Worm (Caenorhabditis elegans) whole organism, late embryonic: ENCODE data around the gene zig-10.

Experiments
- C08G9.2 ChIP-seq: sonication (generic microtip); optimal IDR thresholded peaks from 2 replicates; lab custom pipeline; 2016; ENCODE audit warnings: mild to moderate bottlenecking, missing genetic modification characterization, moderate library complexity, missing compliant biosample characterization
- C38D4.7 ChIP-seq: fragments of 200-800 bp; sonication (Bioruptor generic); optimal IDR thresholded peaks from 2 replicates; lab custom pipeline; 2018; ENCODE audit warnings: mild to moderate bottlenecking, missing genetic modification characterization, moderate library complexity, missing compliant biosample characterization
- Y22D7AL.16 ChIP-seq: sonication (generic microtip); optimal IDR thresholded peaks from 2 replicates; lab custom pipeline; 2016; ENCODE audit warnings: missing genetic modification characterization, missing compliant biosample characterization
- ama-1 ChIP-seq: fragments of 150-350 bp; optimal IDR thresholded peaks from 2 replicates; lab custom pipeline; 2014
- ceh-24 ChIP-seq: sonication (generic microtip); optimal IDR thresholded peaks from 2 replicates; lab custom pipeline; 2016; ENCODE audit warnings: mild to moderate bottlenecking, missing genetic modification characterization, missing compliant biosample characterization
- ceh-30 ChIP-seq: fragments of 150-350 bp; optimal IDR thresholded peaks from 2 replicates; lab custom pipeline; 2014; ENCODE audit warnings: missing biosample characterization, missing genetic modification characterization
- ceh-45 ChIP-seq: fragments of 200-800 bp; sonication (Bioruptor generic); IDR thresholded peaks from 2 replicates; pipeline ENCODE4 v1.3.6; 2022; ENCODE audit warnings: missing genetic modification reagents, missing genetic modification characterization, missing compliant biosample characterization
- ceh-9 ChIP-seq: sonication (generic microtip); optimal IDR thresholded peaks from 2 replicates; lab custom pipeline; 2016; ENCODE audit warnings: mild to moderate bottlenecking, missing genetic modification characterization, inconsistent platforms, missing compliant biosample characterization
- che-1 ChIP-seq: sonication (generic microtip); optimal IDR thresholded peaks from 2 replicates; lab custom pipeline; 2016; ENCODE audit warnings: mild to moderate bottlenecking, missing genetic modification characterization, missing compliant biosample characterization
- elt-4 ChIP-seq: sonication (generic microtip); optimal IDR thresholded peaks from 2 replicates; lab custom pipeline; 2016; ENCODE audit warnings: missing genetic modification characterization, missing compliant biosample characterization
- ets-4 ChIP-seq: sonication (generic microtip); optimal IDR thresholded peaks from 2 replicates; lab custom pipeline; 2016; ENCODE audit warnings: missing genetic modification characterization, missing compliant biosample characterization
- eyg-1 ChIP-seq: sonication (generic microtip); optimal IDR thresholded peaks from 2 replicates; lab custom pipeline; 2016; ENCODE audit warnings: missing genotype, missing genetic modification characterization, missing compliant biosample characterization
- fax-1 ChIP-seq: sonication (generic microtip); optimal IDR thresholded peaks from 2 replicates; lab custom pipeline; 2016; ENCODE audit warnings: missing genotype, missing genetic modification characterization, missing compliant biosample characterization
- fkh-10 ChIP-seq: fragments of 150-350 bp; optimal IDR thresholded peaks from 2 replicates; lab custom pipeline; 2014; ENCODE audit warnings: missing biosample characterization, missing genetic modification reagents, missing genetic modification characterization
- fkh-6 ChIP-seq: sonication (generic microtip); optimal IDR thresholded peaks from 2 replicates; lab custom pipeline; 2016; ENCODE audit warnings: missing genetic modification characterization, missing compliant biosample characterization
- gmeb-2 ChIP-seq: sonication (generic microtip); optimal IDR thresholded peaks from 2 replicates; lab custom pipeline; 2016; ENCODE audit warnings: missing genetic modification characterization, inconsistent platforms, missing compliant biosample characterization
- lin-11 ChIP-seq: fragments of 200-800 bp; sonication (Bioruptor generic); optimal IDR thresholded peaks from 2 replicates; lab custom pipeline; 2018; ENCODE audit warnings: mild to moderate bottlenecking, missing genetic modification characterization, missing compliant biosample characterization
- mec-3 ChIP-seq: sonication (generic microtip); optimal IDR thresholded peaks from 2 replicates; lab custom pipeline; 2016; ENCODE audit warnings: borderline replicate concordance, missing genetic modification characterization, missing compliant biosample characterization
- nfya-1 ChIP-seq: sonication (generic microtip); optimal IDR thresholded peaks from 2 replicates; lab custom pipeline; 2017; ENCODE audit warnings: missing genetic modification characterization, mild to moderate bottlenecking, missing compliant biosample characterization, antibody characterized with exemption, moderate library complexity
- nhr-11 ChIP-seq: fragments of 150-350 bp; optimal IDR thresholded peaks from 2 replicates; lab custom pipeline; 2014; ENCODE audit warnings: missing biosample characterization, missing genetic modification characterization
- nhr-232 ChIP-seq: sonication (generic microtip); optimal IDR thresholded peaks from 2 replicates; lab custom pipeline; 2016; ENCODE audit warnings: missing genetic modification characterization, missing compliant biosample characterization
- npax-4 ChIP-seq: sonication (generic microtip); optimal IDR thresholded peaks from 2 replicates; lab custom pipeline; 2016; ENCODE audit warnings: missing genetic modification characterization, missing compliant biosample characterization
- pag-3 ChIP-seq: sonication (generic microtip); optimal IDR thresholded peaks from 2 replicates; lab custom pipeline; 2016; ENCODE audit warnings: missing compliant biosample characterization, missing genetic modification characterization, borderline replicate concordance
- pax-1 ChIP-seq: fragments of 150-350 bp; optimal IDR thresholded peaks from 2 replicates; lab custom pipeline; 2014; ENCODE audit warnings: missing biosample characterization, missing genetic modification characterization
- pha-4 ChIP-seq: fragments of 150-350 bp; optimal IDR thresholded peaks from 2 replicates; lab custom pipeline; 2018; ENCODE audit warnings: missing biosample characterization, missing genetic modification reagents, missing genetic modification characterization
- pqm-1 ChIP-seq: sonication (generic microtip); optimal IDR thresholded peaks from 2 replicates; lab custom pipeline; 2016; ENCODE audit warnings: missing genetic modification characterization, missing compliant biosample characterization
- pros-1 ChIP-seq: fragments of 150-350 bp; optimal IDR thresholded peaks from 2 replicates; lab custom pipeline; 2014; ENCODE audit warnings: missing biosample characterization, missing genetic modification reagents, missing genetic modification characterization
- sdc-2 ChIP-seq: sonication (generic microtip); optimal IDR thresholded peaks from 2 replicates; lab custom pipeline; 2016; ENCODE audit warnings: missing genotype, missing genetic modification characterization, missing compliant biosample characterization
- sox-2 ChIP-seq: fragments of 200-800 bp; sonication (Bioruptor generic); IDR thresholded peaks from 2 replicates; pipeline ENCODE4 v1.3.6; 2022; ENCODE audit warnings: missing genetic modification reagents, missing genetic modification characterization, missing compliant biosample characterization
- sox-4 ChIP-seq: sonication (generic microtip); optimal IDR thresholded peaks from 2 replicates; lab custom pipeline; 2017; ENCODE audit warnings: mild to moderate bottlenecking, missing genetic modification characterization, inconsistent platforms, missing compliant biosample characterization
- unc-3 ChIP-seq, 2 experiments: fragments of 200-800 bp in 1 of 2; sonication (Bioruptor generic) in 1 of 2; sonication (generic microtip) in 1 of 2; conservative IDR thresholded peaks in 1 of 2; optimal IDR thresholded peaks in 1 of 2; 2 replicates each; pipeline versions ENCODE4 v1.3.6 to Lab custom; 2016 to 2022; ENCODE audit warnings: missing compliant biosample characterization in 2 of 2, missing genetic modification characterization in 2 of 2, missing genetic modification reagents in 1 of 2
- unc-42 ChIP-seq: sonication (generic microtip); optimal IDR thresholded peaks from 2 replicates; lab custom pipeline; 2016; ENCODE audit warnings: missing genotype, missing genetic modification characterization, missing compliant biosample characterization
- unc-55 ChIP-seq: sonication (generic microtip); optimal IDR thresholded peaks from 2 replicates; lab custom pipeline; 2017; ENCODE audit warnings: missing biosample characterization, missing genetic modification reagents, missing genetic modification characterization
- unc-86 ChIP-seq: sonication (generic microtip); optimal IDR thresholded peaks from 2 replicates; lab custom pipeline; 2016; ENCODE audit warnings: missing genetic modification characterization, missing compliant biosample characterization
- ztf-16 ChIP-seq: sonication (generic microtip); optimal IDR thresholded peaks from 2 replicates; lab custom pipeline; 2017; ENCODE audit warnings: missing genetic modification characterization, missing compliant biosample characterization

zig-10 gene

ce11 chrII:6394037-6394436, 4.5 kb upstream of the zig-10 start:
- TF ChIP-seq nhr-11 (tag; lab: Kevin White, UChicago) (no peak), unc-55 (GFP tag; lab: Kevin White, UChicago) (peak; percentile 52)

- TF ChIP-seq pax-1 (tag; lab: Kevin White, UChicago) (no peak), C38D4.7 (GFP tag; lab: Kevin White, UChicago) (no peak), fkh-10 (GFP tag; lab: Kevin White, UChicago) (no peak), pqm-1 (tag; lab: Kevin White, UChicago) (no peak), gmeb-2 (no peak), ceh-24 (no peak), unc-86 (tag; lab: Kevin White, UChicago) (no peak), lin-11 (tag; lab: Kevin White, UChicago) (no peak), ceh-9 (no peak), nfya-1 (tag; lab: Kevin White, UChicago) (no peak), sox-4 (tag; lab: Kevin White, UChicago) (no peak), sdc-2 (tag; lab: Kevin White, UChicago) (no peak), fax-1 (tag; lab: Kevin White, UChicago) (no peak), eyg-1 (tag; lab: Kevin White, UChicago) (no peak), sox-2 (GFP tag; lab: Robert Waterston, UW) (no peak), fkh-6 (tag; lab: Kevin White, UChicago) (no peak), ceh-30 (tag; lab: Kevin White, UChicago) (no peak), ets-4 (tag; lab: Kevin White, UChicago) (no peak), pros-1 (tag; lab: Kevin White, UChicago) (no peak)
Measured at ce11 chrII:6401649-6402048, 3.1 kb downstream of the zig-10 start, which contains the start of gene btb-2. Gene btb-2, plus strand, starts transcription at chrII:6401949.

- TF ChIP-seq ama-1 (lab: Kevin White, UChicago) (no peak), fax-1 (tag; lab: Kevin White, UChicago) (no peak)
Measured at ce11 chrII:6403233-6403632, 4.7 kb downstream of the zig-10 start, which contains the start of gene T25D10.1. Gene T25D10.1, plus strand, starts transcription at chrII:6403401.

ce11 chrII:6407279-6407678, 8.8 kb downstream of the zig-10 start, which contains the start of gene spp-11:
Gene spp-11, minus strand, starts transcription at chrII:6407379.
- TF ChIP-seq nhr-232 (tag; lab: Kevin White, UChicago), result no peak
- TF ChIP-seq fkh-6 (tag; lab: Kevin White, UChicago), result no peak
- no peak for TF ChIP-seq sox-4 (tag; lab: Kevin White, UChicago)
- TF ChIP-seq ceh-45, result no peak
- TF ChIP-seq pag-3 (tag; lab: Kevin White, UChicago), result no peak
- TF ChIP-seq unc-3 (GFP tag; conservative IDR thresholded peaks at IDR 0.05; lab: Robert Waterston, UW), result no peak
- TF ChIP-seq unc-3 (tag; optimal IDR thresholded peaks at IDR 0.05; lab: Kevin White, UChicago), result no peak
- no peak for TF ChIP-seq Y22D7AL.16
- no peak for TF ChIP-seq mec-3
- TF ChIP-seq npax-4 (tag; lab: Kevin White, UChicago), result no peak
- TF ChIP-seq pha-4 (tag; lab: Kevin White, UChicago), result no peak
- TF ChIP-seq C08G9.2 (tag; lab: Kevin White, UChicago), result no peak
- no peak for TF ChIP-seq unc-42 (tag; lab: Kevin White, UChicago)
- TF ChIP-seq elt-4 (tag; lab: Kevin White, UChicago), result no peak
- no peak for TF ChIP-seq fax-1 (tag; lab: Kevin White, UChicago)
- no peak for TF ChIP-seq ztf-16 (tag; lab: Kevin White, UChicago)
- TF ChIP-seq ceh-24, result no peak
- no peak for TF ChIP-seq sdc-2 (tag; lab: Kevin White, UChicago)
- TF ChIP-seq ceh-30 (tag; lab: Kevin White, UChicago), result no peak
- TF ChIP-seq che-1 (tag; lab: Kevin White, UChicago), result no peak
